Worm (Caenorhabditis elegans) whole organism, late embryonic: ENCODE results near the gene F07C3.9.

Source experiments
- ahr-1 ChIP-seq: sonication (generic microtip); optimal IDR thresholded peaks from 2 replicates; lab custom pipeline; 2016; ENCODE audit warnings: missing genetic modification characterization, missing compliant biosample characterization
- ceh-19 ChIP-seq: fragments of 200-800 bp; sonication (Bioruptor generic); optimal IDR thresholded peaks from 2 replicates; lab custom pipeline; 2018; ENCODE audit warnings: mild to moderate bottlenecking, missing genetic modification characterization, missing compliant biosample characterization
- nhr-11 ChIP-seq: fragments of 150-350 bp; optimal IDR thresholded peaks from 2 replicates; lab custom pipeline; 2014; ENCODE audit warnings: missing biosample characterization, missing genetic modification characterization
- unc-86 ChIP-seq: sonication (generic microtip); optimal IDR thresholded peaks from 2 replicates; lab custom pipeline; 2016; ENCODE audit warnings: missing genetic modification characterization, missing compliant biosample characterization

DNA sequence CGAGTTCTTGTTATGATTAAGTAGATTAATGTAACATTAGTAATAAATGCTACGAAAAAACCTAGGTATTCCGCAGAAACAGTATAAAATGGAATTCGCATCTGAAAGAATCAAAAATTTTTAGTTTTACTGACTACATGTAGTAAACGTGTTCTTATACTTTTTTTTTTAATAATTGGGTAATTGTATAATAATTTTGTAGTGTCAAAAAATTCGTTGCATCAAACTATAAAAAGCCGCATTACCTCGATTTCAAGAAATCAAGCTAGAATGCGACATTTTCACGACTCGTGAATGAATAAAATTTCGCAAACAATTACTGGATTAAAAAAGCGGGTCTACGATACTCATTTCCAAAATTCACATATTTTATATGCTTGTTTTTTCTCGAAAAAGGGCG, 5.2 kb downstream of the F07C3.9 start, which contains the start of gene str-94:
- TF ChIP-seq ceh-19 (GFP tag; lab: Kevin White, UChicago) (no peak), unc-86 (no peak), nhr-11 (no peak), ahr-1 (no peak)
